Worm (Caenorhabditis elegans) whole organism, L1 larva: ENCODE measurements around the gene F56D3.1.

Experiments
- C16A3.4 ChIP-seq: fragments of 150-350 bp; optimal IDR thresholded peaks from 2 replicates; lab custom pipeline; 2014; ENCODE audit warnings: missing biosample characterization, missing genetic modification characterization
- C34B4.2 ChIP-seq: sonication (generic microtip); optimal IDR thresholded peaks from 2 replicates; lab custom pipeline; 2017; ENCODE audit warnings: mild to moderate bottlenecking, missing genetic modification characterization, missing compliant biosample characterization
- Y116A8C.19 ChIP-seq: sonication (generic microtip); optimal IDR thresholded peaks from 2 replicates; lab custom pipeline; 2016; ENCODE audit warnings: missing compliant biosample characterization, missing genetic modification characterization, borderline replicate concordance
- aha-1 ChIP-seq: fragments of 150-350 bp; optimal IDR thresholded peaks from 2 replicates; lab custom pipeline; 2014; ENCODE audit warnings: missing biosample characterization, missing genetic modification characterization
- aly-2 ChIP-seq: fragments of 150-350 bp; optimal IDR thresholded peaks from 2 replicates; lab custom pipeline; 2014; ENCODE audit warnings: missing biosample characterization, missing genetic modification characterization
- ceh-82 ChIP-seq, 3 experiments: fragments of 150-350 bp in 1 of 3; sonication (generic microtip) in 2 of 3; optimal IDR thresholded peaks; 2 replicates each; lab custom pipeline; 2014 to 2017; ENCODE audit warnings: missing biosample characterization in 3 of 3, missing genetic modification characterization in 3 of 3
- ceh-88 ChIP-seq: fragments of 200-800 bp; sonication (Bioruptor generic); IDR thresholded peaks from 2 replicates; pipeline ENCODE4 v1.3.6; 2022; ENCODE audit warnings: missing genetic modification characterization, missing compliant biosample characterization
- dsc-1 ChIP-seq: sonication (generic microtip); optimal IDR thresholded peaks from 2 replicates; lab custom pipeline; 2016; ENCODE audit warnings: mild to moderate bottlenecking, missing genetic modification characterization, missing compliant biosample characterization
- egl-13 ChIP-seq: sonication (generic microtip); optimal IDR thresholded peaks from 2 replicates; lab custom pipeline; 2016; ENCODE audit warnings: missing genotype, missing genetic modification reagents, missing genetic modification characterization, missing compliant biosample characterization
- egl-27 ChIP-seq, 2 experiments: fragments of 150-350 bp in 1 of 2; sonication (generic microtip); optimal IDR thresholded peaks; 3 replicates each; lab custom pipeline; 2017 to 2018; ENCODE audit warnings: missing biosample characterization in 2 of 2, missing genetic modification characterization in 2 of 2, missing genetic modification reagents in 2 of 2
- elt-2 ChIP-seq: sonication (generic microtip); optimal IDR thresholded peaks from 2 replicates; lab custom pipeline; 2016; ENCODE audit warnings: missing genetic modification characterization, mild to moderate bottlenecking, inconsistent platforms, missing compliant biosample characterization, missing genetic modification reagents
- elt-3 ChIP-seq, 6 experiments: fragments of 150-350 bp in 1 of 6; sonication (generic microtip); optimal IDR thresholded peaks; 2 replicates each; lab custom pipeline; 2017 to 2018; ENCODE audit warnings: missing biosample characterization in 6 of 6, missing genetic modification characterization in 6 of 6, inconsistent platforms in 1 of 6
- ets-5 ChIP-seq: fragments of 200-800 bp; sonication (Bioruptor generic); IDR thresholded peaks from 2 replicates; pipeline ENCODE4 v1.3.6; 2022; ENCODE audit warnings: missing genetic modification characterization, missing compliant biosample characterization
- fkh-4 ChIP-seq: sonication (generic microtip); optimal IDR thresholded peaks from 2 replicates; lab custom pipeline; 2016; ENCODE audit warnings: missing compliant biosample characterization, missing genetic modification characterization, borderline replicate concordance
- fkh-8 ChIP-seq: sonication (generic microtip); optimal IDR thresholded peaks from 2 replicates; lab custom pipeline; 2016; ENCODE audit warnings: mild to moderate bottlenecking, missing genetic modification characterization, missing compliant biosample characterization
- hlh-17 ChIP-seq: fragments of 200-800 bp; sonication (Bioruptor generic); optimal IDR thresholded peaks from 2 replicates; lab custom pipeline; 2018; ENCODE audit warnings: missing genetic modification characterization, mild to moderate bottlenecking, missing compliant biosample characterization, moderate library complexity, borderline replicate concordance
- jun-1 ChIP-seq: fragments of 150-350 bp; optimal IDR thresholded peaks from 2 replicates; lab custom pipeline; 2014; ENCODE audit warnings: missing biosample characterization, missing genetic modification reagents, missing genetic modification characterization
- lin-14 ChIP-seq: fragments of 200-800 bp; sonication (Bioruptor generic); optimal IDR thresholded peaks from 2 replicates; lab custom pipeline; 2018; ENCODE audit warnings: mild to moderate bottlenecking, missing genetic modification characterization, moderate library complexity, missing compliant biosample characterization
- lin-35 ChIP-seq, 2 experiments: fragments of 150-350 bp; optimal IDR thresholded peaks; 2 replicates each; lab custom pipeline; 2014; ENCODE audit warnings: missing biosample characterization in 2 of 2, missing genetic modification characterization in 2 of 2, missing genetic modification reagents in 2 of 2
- mab-9 ChIP-seq: fragments of 200-800 bp; sonication (Bioruptor generic); IDR thresholded peaks from 2 replicates; pipeline ENCODE4 v1.3.6; 2022; ENCODE audit warnings: missing genetic modification reagents, missing genetic modification characterization, missing compliant biosample characterization
- mep-1 ChIP-seq: fragments of 150-350 bp; optimal IDR thresholded peaks from 2 replicates; lab custom pipeline; 2014; ENCODE audit warnings: missing biosample characterization, missing genetic modification characterization
- nhr-19 ChIP-seq: fragments of 200-800 bp; sonication (Bioruptor generic); conservative IDR thresholded peaks from 2 replicates; pipeline ENCODE4 v1.3.6; 2022; ENCODE audit warnings: missing genetic modification characterization, missing compliant biosample characterization
- nhr-20 ChIP-seq: sonication (generic microtip); optimal IDR thresholded peaks from 2 replicates; lab custom pipeline; 2016; ENCODE audit warnings: mild to moderate bottlenecking, missing genetic modification characterization, missing compliant biosample characterization
- nhr-237 ChIP-seq: fragments of 150-350 bp; optimal IDR thresholded peaks from 2 replicates; lab custom pipeline; 2014; ENCODE audit warnings: missing biosample characterization, missing genetic modification characterization
- nhr-28 ChIP-seq: fragments of 150-350 bp; optimal IDR thresholded peaks from 2 replicates; lab custom pipeline; 2014; ENCODE audit warnings: missing biosample characterization, missing genetic modification characterization
- nhr-47 ChIP-seq: sonication (generic microtip); optimal IDR thresholded peaks from 2 replicates; lab custom pipeline; 2016; ENCODE audit warnings: mild to moderate bottlenecking, missing genetic modification characterization, moderate library complexity, missing compliant biosample characterization
- nhr-77 ChIP-seq: fragments of 150-350 bp; optimal IDR thresholded peaks from 2 replicates; lab custom pipeline; 2014; ENCODE audit warnings: missing biosample characterization, missing genetic modification characterization
- nhr-84 ChIP-seq: sonication (generic microtip); optimal IDR thresholded peaks from 2 replicates; lab custom pipeline; 2017; ENCODE audit warnings: missing biosample characterization, missing genetic modification characterization
- nhr-90 ChIP-seq: sonication (generic microtip); optimal IDR thresholded peaks from 2 replicates; lab custom pipeline; 2016; ENCODE audit warnings: mild to moderate bottlenecking, missing genetic modification characterization, missing compliant biosample characterization; ENCODE audit not compliant: poor library complexity
- pqm-1 ChIP-seq: sonication (generic microtip); optimal IDR thresholded peaks from 3 replicates; lab custom pipeline; 2017; ENCODE audit warnings: missing biosample characterization, missing genetic modification characterization
- skn-1 ChIP-seq: fragments of 150-350 bp; optimal IDR thresholded peaks from 2 replicates; lab custom pipeline; 2014; ENCODE audit warnings: missing biosample characterization, missing genetic modification characterization
- snu-23 ChIP-seq: sonication (generic microtip); optimal IDR thresholded peaks from 2 replicates; lab custom pipeline; 2016; ENCODE audit warnings: missing genetic modification characterization, missing compliant biosample characterization
- sox-4 ChIP-seq: sonication (generic microtip); optimal IDR thresholded peaks from 2 replicates; lab custom pipeline; 2016; ENCODE audit warnings: missing genetic modification characterization, missing compliant biosample characterization
- swsn-7 ChIP-seq: sonication (generic microtip); optimal IDR thresholded peaks from 2 replicates; lab custom pipeline; 2016; ENCODE audit warnings: missing genetic modification characterization, missing compliant biosample characterization
- tlp-1 ChIP-seq: fragments of 150-350 bp; optimal IDR thresholded peaks from 2 replicates; lab custom pipeline; 2014; ENCODE audit warnings: missing biosample characterization, missing genetic modification characterization
- unc-62 ChIP-seq: fragments of 150-350 bp; optimal IDR thresholded peaks from 2 replicates; lab custom pipeline; 2014; ENCODE audit warnings: missing biosample characterization, missing genetic modification reagents, missing genetic modification characterization
- vab-15 ChIP-seq: sonication (generic microtip); optimal IDR thresholded peaks from 2 replicates; lab custom pipeline; 2017; ENCODE audit warnings: missing genotype, mild to moderate bottlenecking, missing genetic modification characterization, missing compliant biosample characterization
- xbp-1 ChIP-seq: sonication (generic microtip); optimal IDR thresholded peaks from 2 replicates; lab custom pipeline; 2016; ENCODE audit warnings: missing genetic modification characterization, missing compliant biosample characterization
- zip-4 ChIP-seq: fragments of 200-800 bp; sonication (Bioruptor generic); optimal IDR thresholded peaks from 2 replicates; lab custom pipeline; 2018; ENCODE audit warnings: mild to moderate bottlenecking, missing genetic modification characterization, moderate library complexity, missing compliant biosample characterization
- ztf-11 ChIP-seq, 2 experiments: sonication (generic microtip); optimal IDR thresholded peaks; 2 replicates each; lab custom pipeline; 2016 to 2017; ENCODE audit warnings: missing genetic modification characterization in 2 of 2, missing biosample characterization in 1 of 2, missing compliant biosample characterization in 1 of 2
- ztf-4 ChIP-seq: fragments of 150-350 bp; optimal IDR thresholded peaks from 2 replicates; lab custom pipeline; 2014; ENCODE audit warnings: missing biosample characterization, missing genetic modification characterization

Gene F56D3.1

ce11 chrII:4183979-4184378 is 37.8 kb downstream of the F56D3.1 start (continued):
- TF ChIP-seq dsc-1 (tag; lab: Kevin White, UChicago) (peak; percentile 40), ceh-88 (no peak), tlp-1 (tag; lab: Kevin White, UChicago) (no peak), nhr-90 (no peak), egl-27 (tag; optimal IDR thresholded peaks at IDR 0.05; lab: Kevin White, UChicago) (no peak), C34B4.2 (tag; lab: Kevin White, UChicago) (no peak), aha-1 (tag; lab: Kevin White, UChicago) (no peak), mab-9 (GFP tag; lab: Robert Waterston, UW) (no peak), nhr-77 (tag; lab: Kevin White, UChicago) (no peak), nhr-84 (no peak), fkh-8 (no peak), hlh-17 (GFP tag; lab: Kevin White, UChicago) (no peak), C16A3.4 (tag; lab: Kevin White, UChicago) (no peak), ztf-11 (tag; optimal IDR thresholded peaks at IDR 0.05; lab: Kevin White, UChicago) (no peak), nhr-20 (tag; lab: Kevin White, UChicago) (peak; percentile 42), fkh-4 (tag; lab: Kevin White, UChicago) (no peak), ceh-82 (tag; optimal IDR thresholded peaks at IDR 0.05; lab: Kevin White, UChicago) (no peak), nhr-19 (peak; percentile 54), zip-4 (GFP tag; lab: Kevin White, UChicago) (no peak), ztf-4 (tag; lab: Kevin White, UChicago) (no peak), Y116A8C.19 (tag; lab: Kevin White, UChicago) (no peak), lin-14 (peak; percentile 83), xbp-1 (tag; lab: Kevin White, UChicago) (no peak), snu-23 (GFP tag; lab: Kevin White, UChicago) (peak; percentile 32), egl-13 (no peak), unc-62 (GFP tag; lab: Kevin White, UChicago) (no peak), nhr-28 (tag; lab: Kevin White, UChicago) (no peak), sox-4 (tag; lab: Kevin White, UChicago) (no peak), skn-1 (no peak), jun-1 (tag; lab: Kevin White, UChicago) (no peak), vab-15 (tag; lab: Kevin White, UChicago) (no peak), swsn-7 (tag; lab: Kevin White, UChicago) (peak; percentile 13), aly-2 (no peak)
- TF ChIP-seq, all 84 proteins: peak for 11

ce11 chrII:4186364-4186763 is 40.2 kb downstream of the F56D3.1 start, which contains the start of gene cpna-1:
Gene cpna-1, plus strand, starts transcription at chrII:4186664.
- no peak for TF ChIP-seq ets-5 (GFP tag; lab: Robert Waterston, UW)
- TF ChIP-seq nhr-47 (tag; lab: Kevin White, UChicago) = no peak

ce11 chrII:4194127-4194526 is 48.0 kb downstream of the F56D3.1 start, which contains the start of gene mth-2:
Gene mth-2, minus strand, starts transcription at chrII:4194314.
- no peak for TF ChIP-seq nhr-237 (tag; lab: Kevin White, UChicago)
- TF ChIP-seq mep-1 (tag; lab: Kevin White, UChicago) = no peak
- peak; percentile 93 for TF ChIP-seq elt-2 (tag; lab: Kevin White, UChicago)
- peak; percentile 10 for TF ChIP-seq lin-14
- peak in 1 of 6 experiments; percentile 46 for TF ChIP-seq elt-3 (tag; optimal IDR thresholded peaks at IDR 0.05; lab: Kevin White, UChicago)
- peak in 1 of 2 experiments; percentile 42 for TF ChIP-seq lin-35 (GFP tag; optimal IDR thresholded peaks at IDR 0.05; lab: Kevin White, UChicago)
- peak; percentile 22 for TF ChIP-seq pqm-1 (tag; lab: Kevin White, UChicago)
- no peak for TF ChIP-seq Y116A8C.19 (tag; lab: Kevin White, UChicago)
- TF ChIP-seq aly-2 = no peak
- no peak for TF ChIP-seq ztf-11 (tag; optimal IDR thresholded peaks at IDR 0.05; lab: Kevin White, UChicago)
